Worm (Caenorhabditis elegans) whole organism, midembryonic: Measurements from ENCODE around the gene T03G6.7.

Experiments
- T22C8.4 ChIP-seq: fragments of 200-800 bp; sonication (Bioruptor generic); IDR thresholded peaks from 2 replicates; pipeline ENCODE4 v1.3.6; 2022; ENCODE audit warnings: missing genetic modification characterization, missing compliant biosample characterization
- flt-1 ChIP-seq: fragments of 200-800 bp; sonication (Bioruptor generic); IDR thresholded peaks from 2 replicates; pipeline ENCODE4 v1.3.6; 2022; ENCODE audit warnings: missing genetic modification characterization, missing compliant biosample characterization
- med-1 ChIP-seq: sonication (generic microtip); optimal IDR thresholded peaks from 2 replicates; lab custom pipeline; 2017; ENCODE audit warnings: missing genetic modification characterization, mild to moderate bottlenecking, missing compliant biosample characterization, antibody characterized with exemption, missing genetic modification reagents; ENCODE audit not compliant: insufficient read depth
- ref-1 ChIP-seq: fragments of 200-800 bp; sonication (Bioruptor generic); conservative IDR thresholded peaks from 2 replicates; pipeline ENCODE4 v1.3.6; 2022; ENCODE audit warnings: missing genetic modification reagents, missing genetic modification characterization, missing compliant biosample characterization
- ztf-29 ChIP-seq: fragments of 200-800 bp; sonication (Bioruptor generic); IDR thresholded peaks from 2 replicates; pipeline ENCODE4 v1.3.6; 2022; ENCODE audit warnings: missing genetic modification reagents, missing genetic modification characterization, missing compliant biosample characterization

- TF ChIP-seq med-1 (no peak), ztf-29 (GFP tag; lab: Robert Waterston, UW) (no peak), flt-1 (GFP tag; lab: Robert Waterston, UW) (no peak), T22C8.4 (GFP tag; lab: Robert Waterston, UW) (no peak), ref-1 (GFP tag; lab: Robert Waterston, UW) (no peak)
Observed at ce11 chrX:2548884-2549283, 45.0 kb upstream of the T03G6.7 start, which contains the start of gene smvt-1.
